Fruit fly (Drosophila melanogaster) whole organism, embryonic: ENCODE results near the gene Crg-1.

Experiments used
- CG10147 ChIP-seq: fragments of 200-800 bp; sonication (Bioruptor generic); optimal IDR thresholded peaks from 2 replicates; lab custom pipeline; 2019; ENCODE audit warnings: missing biosample characterization, mild to moderate bottlenecking, missing genetic modification characterization, moderate library complexity
- CG12769 ChIP-seq: fragments of 200-800 bp; sonication (Bioruptor generic); optimal IDR thresholded peaks from 2 replicates; lab custom pipeline; 2019; ENCODE audit warnings: missing biosample characterization, mild to moderate bottlenecking, missing genetic modification characterization, moderate library complexity
- CG17385 ChIP-seq: fragments of 200-800 bp; sonication (Bioruptor generic); optimal IDR thresholded peaks from 3 replicates; lab custom pipeline; 2018; ENCODE audit warnings: missing biosample characterization, mild to moderate bottlenecking, missing genetic modification characterization
- CG18619 ChIP-seq: fragments of 200-800 bp; sonication (Bioruptor generic); optimal IDR thresholded peaks from 3 replicates; lab custom pipeline; 2017; ENCODE audit warnings: missing biosample characterization, mild to moderate bottlenecking, missing genetic modification characterization
- CG3407 ChIP-seq: fragments of 200-800 bp; sonication (Bioruptor generic); optimal IDR thresholded peaks from 2 replicates; lab custom pipeline; 2018; ENCODE audit warnings: missing biosample characterization, mild to moderate bottlenecking, missing genetic modification characterization
- CG34422 ChIP-seq: fragments of 200-800 bp; sonication (Bioruptor generic); IDR thresholded peaks from 3 replicates; pipeline ENCODE4 v1.3.6; 2022; ENCODE audit warnings: missing biosample characterization, missing genetic modification characterization
- CG3847 ChIP-seq: fragments of 200-800 bp; sonication (Bioruptor generic); IDR thresholded peaks from 2 replicates; pipeline ENCODE4 v1.3.6; 2022; ENCODE audit warnings: missing biosample characterization, missing genetic modification characterization
- CG4854 ChIP-seq: fragments of 200-800 bp; sonication (Bioruptor generic); optimal IDR thresholded peaks from 2 replicates; lab custom pipeline; 2016; ENCODE audit warnings: missing biosample characterization, missing genetic modification characterization, inconsistent platforms
- CG6175 ChIP-seq: fragments of 200-800 bp; sonication (Bioruptor generic); IDR thresholded peaks from 3 replicates; pipeline ENCODE4 v1.3.6; 2022; ENCODE audit warnings: missing biosample characterization, missing genetic modification characterization
- CG8290 ChIP-seq, 3 experiments: fragments of 200-800 bp; sonication (Bioruptor generic); optimal IDR thresholded peaks; 2 replicates each; lab custom pipeline; 2016 to 2019; ENCODE audit warnings: missing biosample characterization in 3 of 3, missing genetic modification characterization in 3 of 3, mild to moderate bottlenecking in 2 of 3, moderate library complexity in 1 of 3
- CG8924 ChIP-seq: fragments of 200-800 bp; optimal IDR thresholded peaks from 3 replicates; lab custom pipeline; 2019; ENCODE audit warnings: missing biosample characterization, mild to moderate bottlenecking, missing genetic modification characterization, moderate library complexity
- CTCF ChIP-seq: fragments of 200-800 bp; sonication (Bioruptor generic); optimal IDR thresholded peaks from 2 replicates; lab custom pipeline; 2017; ENCODE audit warnings: missing biosample characterization, mild to moderate bottlenecking, missing genetic modification characterization, moderate library complexity
- Doc2 ChIP-seq: fragments of 200-800 bp; sonication (Bioruptor generic); IDR thresholded peaks from 2 replicates; pipeline ENCODE4 v1.3.6; 2022; ENCODE audit warnings: missing biosample characterization, missing genetic modification characterization
- ERR ChIP-seq: fragments of 200-800 bp; sonication (Bioruptor generic); optimal IDR thresholded peaks from 2 replicates; lab custom pipeline; 2016; ENCODE audit warnings: missing biosample characterization, missing genetic modification characterization
- HLH54F ChIP-seq: fragments of 200-800 bp; sonication (Bioruptor generic); optimal IDR thresholded peaks from 3 replicates; lab custom pipeline; 2016; ENCODE audit warnings: missing biosample characterization, missing genetic modification characterization
- Hmr ChIP-seq: fragments of 200-800 bp; sonication (Bioruptor generic); optimal IDR thresholded peaks from 3 replicates; lab custom pipeline; 2017; ENCODE audit warnings: mild to moderate bottlenecking, missing biosample characterization, missing genetic modification reagents, missing genetic modification characterization
- Hsf ChIP-seq: fragments of 200-800 bp; sonication (Bioruptor generic); optimal IDR thresholded peaks from 3 replicates; lab custom pipeline; 2016; ENCODE audit warnings: missing biosample characterization, missing genetic modification characterization
- Kr ChIP-seq: fragments of 200-800 bp; sonication (Bioruptor generic); optimal IDR thresholded peaks from 2 replicates; lab custom pipeline; 2017; ENCODE audit warnings: missing biosample characterization, mild to moderate bottlenecking, missing genetic modification characterization
- Meics ChIP-seq: fragments of 200-800 bp; sonication (Bioruptor generic); optimal IDR thresholded peaks from 2 replicates; lab custom pipeline; 2017; ENCODE audit warnings: missing biosample characterization, mild to moderate bottlenecking, missing genetic modification characterization
- Rx ChIP-seq: fragments of 200-800 bp; sonication (Bioruptor generic); IDR thresholded peaks from 2 replicates; pipeline ENCODE4 v1.3.6; 2022; ENCODE audit warnings: missing biosample characterization, missing genetic modification characterization
- Spps ChIP-seq: fragments of 200-800 bp; sonication (Bioruptor generic); optimal IDR thresholded peaks from 2 replicates; lab custom pipeline; 2018; ENCODE audit warnings: missing biosample characterization, mild to moderate bottlenecking, missing genetic modification characterization
- Sry-β ChIP-seq: fragments of 200-800 bp; sonication (Bioruptor generic); optimal IDR thresholded peaks from 2 replicates; lab custom pipeline; 2018; ENCODE audit warnings: missing biosample characterization, mild to moderate bottlenecking, missing genetic modification characterization, moderate library complexity
- ac ChIP-seq: fragments of 200-800 bp; sonication (Bioruptor generic); optimal IDR thresholded peaks from 3 replicates; lab custom pipeline; 2017; ENCODE audit warnings: missing biosample characterization, mild to moderate bottlenecking, missing genetic modification characterization
- crol ChIP-seq: fragments of 200-800 bp; sonication (Bioruptor generic); IDR thresholded peaks from 2 replicates; pipeline ENCODE4 v1.3.6; 2022; ENCODE audit warnings: missing biosample characterization, missing genetic modification characterization
- da ChIP-seq: fragments of 200-800 bp; sonication (Bioruptor generic); optimal IDR thresholded peaks from 2 replicates; lab custom pipeline; 2016; ENCODE audit warnings: missing biosample characterization, missing genetic modification characterization
- dmrt99B ChIP-seq: fragments of 200-800 bp; sonication (Bioruptor generic); optimal IDR thresholded peaks from 2 replicates; lab custom pipeline; 2018; ENCODE audit warnings: missing biosample characterization, mild to moderate bottlenecking, missing genetic modification characterization, moderate library complexity
- en ChIP-seq: fragments of 200-800 bp; sonication (Bioruptor generic); optimal IDR thresholded peaks from 2 replicates; lab custom pipeline; 2016; ENCODE audit warnings: missing biosample characterization, missing genetic modification characterization
- gce ChIP-seq: fragments of 200-800 bp; sonication (Bioruptor generic); IDR thresholded peaks from 3 replicates; pipeline ENCODE4 v1.3.6; 2022; ENCODE audit warnings: missing biosample characterization, missing genetic modification characterization
- h ChIP-seq: fragments of >200 bp; optimal IDR thresholded peaks from 2 replicates; lab custom pipeline; 2017
- her ChIP-seq: fragments of 200-800 bp; sonication (Bioruptor generic); optimal IDR thresholded peaks from 2 replicates; lab custom pipeline; 2016; ENCODE audit warnings: missing biosample characterization, missing genetic modification characterization
- ind ChIP-seq: fragments of 200-800 bp; sonication (Bioruptor generic); optimal IDR thresholded peaks from 3 replicates; lab custom pipeline; 2016; ENCODE audit warnings: missing biosample characterization, missing genetic modification characterization
- kah ChIP-seq: fragments of 200-800 bp; sonication (Bioruptor generic); optimal IDR thresholded peaks from 2 replicates; lab custom pipeline; 2018; ENCODE audit warnings: missing biosample characterization, mild to moderate bottlenecking, missing genetic modification characterization
- kni ChIP-seq: fragments of 200-800 bp; sonication (Bioruptor generic); optimal IDR thresholded peaks from 3 replicates; lab custom pipeline; 2017; ENCODE audit warnings: mild to moderate bottlenecking, missing biosample characterization, missing genetic modification reagents, missing genetic modification characterization
- lab ChIP-seq: fragments of 200-800 bp; sonication (Bioruptor generic); optimal IDR thresholded peaks from 3 replicates; lab custom pipeline; 2017; ENCODE audit warnings: missing biosample characterization, missing genetic modification characterization, mild to moderate bottlenecking, moderate library complexity, missing genetic modification reagents
- nom ChIP-seq: fragments of 200-800 bp; sonication (Bioruptor generic); optimal IDR thresholded peaks from 2 replicates; lab custom pipeline; 2017; ENCODE audit warnings: missing biosample characterization, missing genetic modification characterization, mild to moderate bottlenecking, moderate library complexity, missing genetic modification reagents
- otp ChIP-seq: fragments of 200-800 bp; sonication (Bioruptor generic); IDR thresholded peaks from 3 replicates; pipeline ENCODE4, ENCODE4 v1.3.6; 2022; ENCODE audit warnings: missing biosample characterization, missing genetic modification characterization
- pb ChIP-seq: fragments of 200-800 bp; sonication (Bioruptor generic); optimal IDR thresholded peaks from 3 replicates; lab custom pipeline; 2016; ENCODE audit warnings: missing biosample characterization, missing genetic modification characterization
- rib ChIP-seq: fragments of 200-800 bp; sonication (Bioruptor generic); IDR thresholded peaks from 2 replicates; pipeline ENCODE4 v1.3.6; 2022; ENCODE audit warnings: missing biosample characterization, missing genetic modification characterization
- slbo ChIP-seq: fragments of 200-800 bp; sonication (Bioruptor generic); IDR thresholded peaks from 2 replicates; pipeline ENCODE4 v1.3.6; 2022; ENCODE audit warnings: missing biosample characterization, missing genetic modification characterization
- sug ChIP-seq: fragments of 200-800 bp; optimal IDR thresholded peaks from 2 replicates; lab custom pipeline; 2019; ENCODE audit warnings: missing biosample characterization, mild to moderate bottlenecking, missing genetic modification characterization, moderate library complexity
- tin ChIP-seq: fragments of 200-800 bp; sonication (Bioruptor generic); optimal IDR thresholded peaks from 3 replicates; lab custom pipeline; 2016; ENCODE audit warnings: missing biosample characterization, missing genetic modification characterization
- wek ChIP-seq: fragments of 200-800 bp; sonication (Bioruptor generic); optimal IDR thresholded peaks from 3 replicates; lab custom pipeline; 2018; ENCODE audit warnings: missing biosample characterization, mild to moderate bottlenecking, missing genetic modification characterization, moderate library complexity

The Crg-1 gene

DNA sequence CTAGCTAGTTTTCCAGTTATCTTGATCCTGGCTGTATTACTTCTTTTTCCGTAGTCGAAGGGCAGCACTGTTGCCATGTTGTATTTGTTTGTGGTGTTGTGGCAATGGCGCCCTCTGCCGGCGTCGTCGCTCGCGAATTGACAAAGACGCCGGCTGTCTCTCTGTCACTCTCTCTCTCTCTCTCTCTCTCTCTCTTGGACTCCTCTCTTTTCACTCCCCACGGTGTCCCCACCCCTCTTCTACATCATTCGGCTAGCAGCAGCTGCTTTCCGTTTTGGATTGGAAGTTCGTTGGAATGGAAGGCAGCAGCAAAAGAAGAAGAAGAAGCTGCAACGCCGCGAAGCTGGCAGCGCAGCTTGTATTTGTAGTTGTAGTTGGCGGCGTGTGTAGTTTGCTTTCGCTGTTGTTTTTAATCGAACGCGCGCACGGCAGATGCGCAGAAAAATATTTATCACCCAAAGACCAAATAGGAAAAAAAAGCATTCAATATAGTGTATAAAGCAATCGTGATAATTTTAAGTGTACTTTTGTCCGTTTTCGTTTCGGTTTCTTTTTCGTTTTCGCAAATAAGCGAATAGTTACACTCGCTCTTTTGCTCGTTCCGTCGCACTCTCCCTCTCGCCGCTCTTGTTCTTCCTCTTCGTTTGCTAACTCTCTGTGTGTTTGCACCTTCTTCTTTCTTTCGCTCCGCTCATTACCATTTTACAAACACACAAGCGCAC is 13.2 kb upstream of the Crg-1 start (continued):
- no peak for TF ChIP-seq CG4854 (GFP tag; lab: Kevin White, UChicago)
- TF ChIP-seq Doc2 = no peak
- peak; percentile 4; the same call in 1 of the 2 replicates for TF ChIP-seq slbo (GFP tag; lab: Robert Waterston, UW)
- no peak for TF ChIP-seq CG10147 (GFP tag; lab: Kevin White, UChicago)
- TF ChIP-seq Hmr (GFP tag; lab: Kevin White, UChicago) = peak; percentile 57
- TF ChIP-seq CG17385 (GFP tag; lab: Kevin White, UChicago) = peak; percentile 96
- TF ChIP-seq tin (GFP tag; lab: Kevin White, UChicago) = peak; percentile 18
- TF ChIP-seq CTCF (GFP tag; lab: Kevin White, UChicago) = peak; percentile 90
- no peak for TF ChIP-seq en
- TF ChIP-seq Kr = no peak
- TF ChIP-seq Hsf (GFP tag; lab: Kevin White, UChicago) = no peak
- no peak for TF ChIP-seq her (GFP tag; lab: Kevin White, UChicago)
- no peak for TF ChIP-seq CG3407
- TF ChIP-seq crol (GFP tag; lab: Robert Waterston, UW) = peak; percentile 93
- no peak for TF ChIP-seq dmrt99B (tag; lab: Kevin White, UChicago)
- TF ChIP-seq ac (GFP tag; lab: Kevin White, UChicago) = peak; percentile 76
- TF ChIP-seq CG18619 (GFP tag; lab: Kevin White, UChicago) = no peak
- no peak for TF ChIP-seq HLH54F (GFP tag; lab: Kevin White, UChicago)
- TF ChIP-seq pb = peak; percentile 26
- peak; percentile 65; the same call in 2 of the 3 replicates for TF ChIP-seq CG6175 (GFP tag; lab: Robert Waterston, UW)
- TF ChIP-seq h (lab: Kevin White, UChicago) = no peak
- no peak for TF ChIP-seq Spps
- TF ChIP-seq CG8290 (GFP tag; optimal IDR thresholded peaks at IDR 0.05; lab: Kevin White, UChicago) = no peak
- TF ChIP-seq CG8290 (tag; optimal IDR thresholded peaks at IDR 0.05; lab: Kevin White, UChicago) = peak in 1 of 2 experiments; percentile 10
- peak; percentile 29 for TF ChIP-seq sug (tag; lab: Kevin White, UChicago)
- no peak for TF ChIP-seq wek (GFP tag; lab: Kevin White, UChicago)
- peak; percentile 74 for TF ChIP-seq nom (GFP tag; lab: Kevin White, UChicago)
- peak; percentile 27; the same call in 1 of the 3 replicates for TF ChIP-seq gce
- peak; percentile 33 for TF ChIP-seq Meics
- peak; percentile 53 for TF ChIP-seq lab (GFP tag; lab: Kevin White, UChicago)
- peak; percentile 48 for TF ChIP-seq CG12769
- TF ChIP-seq kni (GFP tag; lab: Kevin White, UChicago) = peak; percentile 1
- no peak for TF ChIP-seq ERR (GFP tag; lab: Kevin White, UChicago)
- TF ChIP-seq da (GFP tag; lab: Kevin White, UChicago) = peak; percentile 68
- peak; percentile 54; the same call in 1 of the 3 replicates for TF ChIP-seq CG34422 (GFP tag; lab: Robert Waterston, UW)
- TF ChIP-seq Sry-β (GFP tag; lab: Kevin White, UChicago) = peak; percentile 65
- no peak for TF ChIP-seq CG3847 (GFP tag; lab: Robert Waterston, UW)
- TF ChIP-seq ind (GFP tag; lab: Kevin White, UChicago) = no peak
- TF ChIP-seq Rx (GFP tag; lab: Robert Waterston, UW) = no peak
- peak; percentile 22 for TF ChIP-seq kah (GFP tag; lab: Kevin White, UChicago)
- TF ChIP-seq CG8924 = peak; percentile 2
- TF ChIP-seq rib (GFP tag; lab: Robert Waterston, UW) = peak; percentile 81
- peak; percentile 53; the same call in 1 of the 3 replicates for TF ChIP-seq otp
